Fruit fly (Drosophila melanogaster): ENCODE measurements around the gene CG13933.
A peak's percentile ranks its signal among the peaks of the same experiment; 100 is the strongest.

CG13933 gene

dm6 chr3L:1740129-1740975 is 34.6 kb downstream of the CG13933 start (continued):
- TF ChIP-seq CG8319 (GFP tag; optimal IDR thresholded peaks at IDR 0.05) (peak; percentile 18), salr (GFP tag; optimal IDR thresholded peaks at IDR 0.05) (peak in 1 of 2 experiments; percentile 28), Sox15 (GFP tag; optimal IDR thresholded peaks at IDR 0.05) (peak; percentile 57), CG8632 (GFP tag; optimal IDR thresholded peaks at IDR 0.05) (peak; percentile 46), CG10631 (GFP tag; optimal IDR thresholded peaks at IDR 0.05) (peak; percentile 21), fd59A (GFP tag; optimal IDR thresholded peaks at IDR 0.05) (peak; percentile 40), fkh (GFP tag; optimal IDR thresholded peaks at IDR 0.05) (peak; percentile 14), CG10669 (GFP tag; optimal IDR thresholded peaks at IDR 0.05) (no peak), CG6163 (GFP tag; IDR thresholded peaks at IDR 0.05) (peak; percentile 70), ss (GFP tag; optimal IDR thresholded peaks at IDR 0.05) (no peak), Gug (GFP tag; IDR thresholded peaks at IDR 0.05) (peak; percentile 50), eg (GFP tag; IDR thresholded peaks at IDR 0.05) (peak; percentile 78), CG34406 (GFP tag; optimal IDR thresholded peaks at IDR 0.05) (peak; percentile 33), CG6854 (GFP tag; optimal IDR thresholded peaks at IDR 0.05) (no peak), esn (GFP tag; optimal IDR thresholded peaks at IDR 0.05) (peak; percentile 74), CG9139 (GFP tag; optimal IDR thresholded peaks at IDR 0.05) (no peak), Ets96B (tag; optimal IDR thresholded peaks at IDR 0.05) (no peak), vri (GFP tag; optimal IDR thresholded peaks at IDR 0.05) (no peak), CG1621 (tag; optimal IDR thresholded peaks at IDR 0.05) (no peak), CG11902 (GFP tag; optimal IDR thresholded peaks at IDR 0.05) (no peak), CG15336 (GFP tag; IDR thresholded peaks at IDR 0.05) (peak; percentile 49; the same call in 1 of the 2 replicates), svp (GFP tag) (peak; percentile 70), Smox (GFP tag; optimal IDR thresholded peaks at IDR 0.05) (peak; percentile 63), Eip75B (GFP tag; optimal IDR thresholded peaks at IDR 0.05) (peak; percentile 35), Lpt (GFP tag; optimal IDR thresholded peaks at IDR 0.05) (peak; percentile 33), dsx (GFP tag; optimal IDR thresholded peaks at IDR 0.05; ENCODE audit: poor library complexity, severe bottlenecking) (no peak), Ets21C (GFP tag; optimal IDR thresholded peaks at IDR 0.05) (peak; percentile 56), fd85E (GFP tag; optimal IDR thresholded peaks at IDR 0.05) (no peak), CG11294 (GFP tag; IDR thresholded peaks at IDR 0.05) (peak; percentile 56; the same call in 1 of the 2 replicates), Hr39 (GFP tag; optimal IDR thresholded peaks at IDR 0.05) (peak; percentile 80)

- no peak for TF ChIP-seq CG8319 (GFP tag; optimal IDR thresholded peaks at IDR 0.05)
- TF ChIP-seq CG6808 (GFP tag; optimal IDR thresholded peaks at IDR 0.05) = no peak
- no peak for TF ChIP-seq CG4318 (GFP tag; optimal IDR thresholded peaks at IDR 0.05)
- no peak for TF ChIP-seq net (GFP tag; optimal IDR thresholded peaks at IDR 0.05)
- TF ChIP-seq esn (GFP tag; optimal IDR thresholded peaks at IDR 0.05) = no peak
- no peak for TF ChIP-seq CG8119 (GFP tag; IDR thresholded peaks at IDR 0.05)
- TF ChIP-seq eg (GFP tag; IDR thresholded peaks at IDR 0.05) = 0 out of 3 replicates have a peak, but pooled peaks have one; percentile 16
- no peak for TF ChIP-seq OdsH (GFP tag; optimal IDR thresholded peaks at IDR 0.05)
- 0 out of 3 replicates have a peak, but pooled peaks have one; percentile 14 for TF ChIP-seq CG6163 (GFP tag; IDR thresholded peaks at IDR 0.05)
- no peak for TF ChIP-seq pdm3 (GFP tag; optimal IDR thresholded peaks at IDR 0.05)
- no peak for TF ChIP-seq Sox102F (GFP tag; optimal IDR thresholded peaks at IDR 0.05)
- TF ChIP-seq Hr38 (GFP tag; optimal IDR thresholded peaks at IDR 0.05) = no peak
- TF ChIP-seq CG6854 (GFP tag; optimal IDR thresholded peaks at IDR 0.05) = no peak
- no peak for TF ChIP-seq CG1621 (tag; optimal IDR thresholded peaks at IDR 0.05)
- TF ChIP-seq Smox (GFP tag; optimal IDR thresholded peaks at IDR 0.05) = no peak
- no peak for TF ChIP-seq Ets96B (tag; optimal IDR thresholded peaks at IDR 0.05)
- no peak for TF ChIP-seq CG16779 (tag; optimal IDR thresholded peaks at IDR 0.05)
- TF ChIP-seq Ets21C (GFP tag; optimal IDR thresholded peaks at IDR 0.05) = no peak
- TF ChIP-seq CG15336 (GFP tag; IDR thresholded peaks at IDR 0.05) = 0 out of 2 replicates have a peak, but pooled peaks have one; percentile 15
- no peak for TF ChIP-seq CG34406 (GFP tag; optimal IDR thresholded peaks at IDR 0.05)
- no peak for TF ChIP-seq CG8632 (GFP tag; optimal IDR thresholded peaks at IDR 0.05)
- TF ChIP-seq Gug (GFP tag; IDR thresholded peaks at IDR 0.05) = no peak
- no peak for TF ChIP-seq fd59A (GFP tag; optimal IDR thresholded peaks at IDR 0.05)
- no peak for TF ChIP-seq fkh (GFP tag; optimal IDR thresholded peaks at IDR 0.05)
- TF ChIP-seq Sox14 (GFP tag; optimal IDR thresholded peaks at IDR 0.05) = no peak
- TF ChIP-seq CG3919 (GFP tag; optimal IDR thresholded peaks at IDR 0.05) = no peak
- TF ChIP-seq CG9139 (GFP tag; optimal IDR thresholded peaks at IDR 0.05) = no peak
- no peak for TF ChIP-seq CG11762 (GFP tag; optimal IDR thresholded peaks at IDR 0.05; ENCODE audit: insufficient read depth)
- no peak for TF ChIP-seq fd85E (GFP tag; optimal IDR thresholded peaks at IDR 0.05)
- no peak for TF ChIP-seq salr (GFP tag; optimal IDR thresholded peaks at IDR 0.05)
- no peak for TF ChIP-seq Lpt (GFP tag; optimal IDR thresholded peaks at IDR 0.05)
- no peak for TF ChIP-seq CG7368 (GFP tag; optimal IDR thresholded peaks at IDR 0.05)
- no peak for TF ChIP-seq Eip75B (GFP tag; optimal IDR thresholded peaks at IDR 0.05)
- TF ChIP-seq CG3032 (tag; optimal IDR thresholded peaks at IDR 0.05) = no peak
- TF ChIP-seq vri (GFP tag; optimal IDR thresholded peaks at IDR 0.05) = peak; percentile 81
- TF ChIP-seq CG10631 (GFP tag; optimal IDR thresholded peaks at IDR 0.05) = no peak
Observed at dm6 chr3L:1739522-1740128, 35.3 kb downstream of the CG13933 start.
